Worm (Caenorhabditis elegans) whole organism, midembryonic: ENCODE measurements around the gene nhx-3.

Experiments
- T22C8.4 ChIP-seq: fragments of 200-800 bp; sonication (Bioruptor generic); IDR thresholded peaks from 2 replicates; pipeline ENCODE4 v1.3.6; 2022; ENCODE audit warnings: missing genetic modification characterization, missing compliant biosample characterization
- cog-1 ChIP-seq: sonication (generic microtip); optimal IDR thresholded peaks from 2 replicates; lab custom pipeline; 2016; ENCODE audit warnings: missing genetic modification characterization, missing compliant biosample characterization
- flt-1 ChIP-seq: fragments of 200-800 bp; sonication (Bioruptor generic); IDR thresholded peaks from 2 replicates; pipeline ENCODE4 v1.3.6; 2022; ENCODE audit warnings: missing genetic modification characterization, missing compliant biosample characterization
- med-1 ChIP-seq: sonication (generic microtip); optimal IDR thresholded peaks from 2 replicates; lab custom pipeline; 2017; ENCODE audit warnings: missing genetic modification characterization, mild to moderate bottlenecking, missing compliant biosample characterization, antibody characterized with exemption, missing genetic modification reagents; ENCODE audit not compliant: insufficient read depth
- tab-1 ChIP-seq: fragments of 200-800 bp; sonication (Bioruptor generic); IDR thresholded peaks from 2 replicates; pipeline ENCODE4 v1.3.6; 2022; ENCODE audit warnings: missing genetic modification characterization, missing compliant biosample characterization

- no peak for TF ChIP-seq tab-1 (GFP tag; lab: Robert Waterston, UW)
- TF ChIP-seq T22C8.4 (GFP tag; lab: Robert Waterston, UW) = no peak
- TF ChIP-seq cog-1 (tag; lab: Kevin White, UChicago) = no peak
- no peak for TF ChIP-seq med-1 (GFP tag; lab: Kevin White, UChicago)
- no peak for TF ChIP-seq flt-1 (GFP tag; lab: Robert Waterston, UW)
These were observed 10.6 kb upstream of the nhx-3 start for ce11 chrV:7555875-7556274.
